Worm (Caenorhabditis elegans) whole organism, L4 larva: ENCODE data around the gene K02F3.9.
A peak's percentile ranks its signal among the peaks of the same experiment; 100 is the strongest.

Experiments
- F10B5.3 ChIP-seq: sonication (generic microtip); optimal IDR thresholded peaks from 2 replicates; lab custom pipeline; 2016; ENCODE audit warnings: mild to moderate bottlenecking, missing genetic modification characterization, missing compliant biosample characterization
- R02D3.7 ChIP-seq: fragments of 150-350 bp; sonication (generic microtip); optimal IDR thresholded peaks from 3 replicates; lab custom pipeline; 2014; ENCODE audit warnings: missing biosample characterization, missing genetic modification characterization
- T20F7.1 ChIP-seq: fragments of 200-800 bp; sonication (Bioruptor generic); optimal IDR thresholded peaks from 2 replicates; lab custom pipeline; 2018; ENCODE audit warnings: mild to moderate bottlenecking, missing genetic modification characterization, missing compliant biosample characterization
- Y105C5A.15 ChIP-seq: fragments of 200-800 bp; sonication (Bioruptor generic); IDR thresholded peaks from 2 replicates; pipeline ENCODE4 v1.3.6; 2022; ENCODE audit warnings: missing genetic modification characterization, missing compliant biosample characterization
- Y75B8A.6 ChIP-seq: fragments of 200-800 bp; sonication (Bioruptor generic); IDR thresholded peaks from 2 replicates; pipeline ENCODE4 v1.3.6; 2022; ENCODE audit warnings: missing genetic modification reagents, missing genetic modification characterization, missing compliant biosample characterization
- ZK546.5 ChIP-seq, 2 experiments: sonication (generic microtip); optimal IDR thresholded peaks; 2 replicates each; lab custom pipeline; 2017; ENCODE audit warnings: missing biosample characterization in 2 of 2, missing genetic modification characterization in 2 of 2
- aly-2 ChIP-seq: sonication (generic microtip); optimal IDR thresholded peaks from 2 replicates; lab custom pipeline; 2018; ENCODE audit warnings: missing biosample characterization, missing genetic modification characterization
- attf-4 ChIP-seq: sonication (generic microtip); optimal IDR thresholded peaks from 3 replicates; lab custom pipeline; 2017; ENCODE audit warnings: missing biosample characterization, missing genetic modification characterization
- ces-1 ChIP-seq: fragments of 150-350 bp; sonication (generic microtip); optimal IDR thresholded peaks from 4 replicates; lab custom pipeline; 2014; ENCODE audit warnings: missing biosample characterization, missing genetic modification reagents, missing genetic modification characterization
- cey-2 ChIP-seq: sonication (generic microtip); optimal IDR thresholded peaks from 3 replicates; lab custom pipeline; 2017; ENCODE audit warnings: missing genetic modification characterization, mild to moderate bottlenecking, missing compliant biosample characterization, antibody characterized with exemption, borderline replicate concordance; ENCODE audit not compliant: insufficient read depth
- daf-16 ChIP-seq, 3 experiments: sonication (generic microtip); optimal IDR thresholded peaks; 2 replicates each; lab custom pipeline; 2016 to 2017; ENCODE audit warnings: missing genetic modification characterization in 3 of 3, missing genetic modification reagents in 3 of 3, mild to moderate bottlenecking in 2 of 3, missing compliant biosample characterization in 2 of 3, missing biosample characterization in 1 of 3, moderate library complexity in 1 of 3
- daf-19 ChIP-seq: fragments of 200-800 bp; sonication (Bioruptor generic); conservative IDR thresholded peaks from 2 replicates; pipeline ENCODE4 v1.3.6; 2022; ENCODE audit warnings: missing genetic modification characterization, missing compliant biosample characterization
- daf-8 ChIP-seq: fragments of 200-800 bp; sonication (Bioruptor generic); IDR thresholded peaks from 2 replicates; pipeline ENCODE4 v1.3.6; 2022; ENCODE audit warnings: missing genetic modification characterization, missing compliant biosample characterization
- dpl-1 ChIP-seq: fragments of 150-350 bp; optimal IDR thresholded peaks from 2 replicates; lab custom pipeline; 2014; ENCODE audit warnings: missing biosample characterization, missing genetic modification reagents, missing genetic modification characterization
- duxl-1 ChIP-seq: sonication (generic microtip); optimal IDR thresholded peaks from 2 replicates; lab custom pipeline; 2016; ENCODE audit warnings: mild to moderate bottlenecking, missing genetic modification characterization, moderate library complexity, missing compliant biosample characterization; ENCODE audit not compliant: poor library complexity
- jun-1 ChIP-seq: fragments of 150-350 bp; optimal IDR thresholded peaks from 2 replicates; lab custom pipeline; 2014; ENCODE audit warnings: missing biosample characterization, missing genetic modification reagents, missing genetic modification characterization
- lim-7 ChIP-seq: fragments of 200-800 bp; sonication (Bioruptor generic); IDR thresholded peaks from 2 replicates; pipeline ENCODE4 v1.3.6; 2022; ENCODE audit warnings: missing genetic modification characterization, missing compliant biosample characterization
- lin-13 ChIP-seq: fragments of 150-350 bp; optimal IDR thresholded peaks from 2 replicates; lab custom pipeline; 2014; ENCODE audit warnings: missing biosample characterization, missing genetic modification reagents, missing genetic modification characterization
- lin-29 ChIP-seq: fragments of 200-800 bp; sonication (Bioruptor generic); IDR thresholded peaks from 2 replicates; pipeline ENCODE4 v1.3.6; 2022; ENCODE audit warnings: missing genetic modification reagents, missing genetic modification characterization, missing compliant biosample characterization
- madf-9 ChIP-seq: fragments of 200-800 bp; sonication (Bioruptor generic); conservative IDR thresholded peaks from 2 replicates; pipeline ENCODE4 v1.3.6; 2022; ENCODE audit warnings: missing genetic modification reagents, missing genetic modification characterization, missing compliant biosample characterization
- mdt-29 ChIP-seq: fragments of 200-800 bp; sonication (Bioruptor generic); IDR thresholded peaks from 2 replicates; pipeline ENCODE4 v1.3.6; 2022; ENCODE audit warnings: missing genetic modification reagents, missing genetic modification characterization, missing compliant biosample characterization
- mes-2 ChIP-seq: sonication (generic microtip); optimal IDR thresholded peaks from 2 replicates; lab custom pipeline; 2016; ENCODE audit warnings: missing genotype, mild to moderate bottlenecking, missing genetic modification characterization, missing compliant biosample characterization; ENCODE audit not compliant: poor library complexity, severe bottlenecking
- mxl-3 ChIP-seq: fragments of 200-800 bp; sonication (Bioruptor generic); optimal IDR thresholded peaks from 2 replicates; lab custom pipeline; 2018; ENCODE audit warnings: mild to moderate bottlenecking, missing genetic modification characterization, missing compliant biosample characterization
- nhr-237 ChIP-seq: sonication (generic microtip); optimal IDR thresholded peaks from 2 replicates; lab custom pipeline; 2017; ENCODE audit warnings: missing biosample characterization, missing genetic modification characterization
- nhr-41 ChIP-seq: fragments of 200-800 bp; sonication (Bioruptor generic); IDR thresholded peaks from 2 replicates; pipeline ENCODE4 v1.3.6; 2022; ENCODE audit warnings: missing genetic modification reagents, missing genetic modification characterization, missing compliant biosample characterization
- nhr-77 ChIP-seq: fragments of 150-350 bp; optimal IDR thresholded peaks from 2 replicates; lab custom pipeline; 2014; ENCODE audit warnings: missing biosample characterization, missing genetic modification characterization
- pha-4 ChIP-seq, 2 experiments: fragments of 150-350 bp in 1 of 2; fragments of 200-800 bp in 1 of 2; sonication (Bioruptor generic) in 1 of 2; IDR thresholded peaks in 1 of 2; optimal IDR thresholded peaks in 1 of 2; 2 replicates each; pipeline versions ENCODE4 v1.3.6 to Lab custom; 2014 to 2022; ENCODE audit warnings: missing genetic modification characterization in 2 of 2, missing genetic modification reagents in 2 of 2, missing biosample characterization in 1 of 2, missing compliant biosample characterization in 1 of 2
- php-3 ChIP-seq: fragments of 200-800 bp; sonication (Bioruptor generic); IDR thresholded peaks from 2 replicates; pipeline ENCODE4 v1.3.6; 2022; ENCODE audit warnings: missing genetic modification reagents, missing genetic modification characterization, missing compliant biosample characterization
- rbr-2 ChIP-seq: sonication (generic microtip); optimal IDR thresholded peaks from 2 replicates; lab custom pipeline; 2016; ENCODE audit warnings: missing genotype, missing genetic modification characterization, missing compliant biosample characterization
- saeg-2 ChIP-seq: fragments of 200-800 bp; sonication (Bioruptor generic); IDR thresholded peaks from 2 replicates; pipeline ENCODE4 v1.3.6; 2022; ENCODE audit warnings: missing genetic modification reagents, missing genetic modification characterization, missing compliant biosample characterization
- snpc-1.2 ChIP-seq: fragments of 200-800 bp; sonication (Bioruptor generic); IDR thresholded peaks from 2 replicates; pipeline ENCODE4 v1.3.6; 2022; ENCODE audit warnings: missing genetic modification reagents, missing genetic modification characterization, missing compliant biosample characterization
- spr-1 ChIP-seq: sonication (generic microtip); optimal IDR thresholded peaks from 2 replicates; lab custom pipeline; 2016; ENCODE audit warnings: mild to moderate bottlenecking, missing genetic modification characterization, missing compliant biosample characterization
- spr-3 ChIP-seq: fragments of 200-800 bp; sonication (Bioruptor generic); optimal IDR thresholded peaks from 2 replicates; lab custom pipeline; 2018; ENCODE audit warnings: mild to moderate bottlenecking, missing genetic modification characterization, missing compliant biosample characterization
- tag-97 ChIP-seq: fragments of 200-800 bp; sonication (Bioruptor generic); IDR thresholded peaks from 2 replicates; pipeline ENCODE4 v1.3.6; 2022; ENCODE audit warnings: missing genetic modification characterization, missing compliant biosample characterization
- tra-1 ChIP-seq: fragments of 200-800 bp; sonication (Bioruptor generic); IDR thresholded peaks from 2 replicates; pipeline ENCODE4 v1.3.6; 2022; ENCODE audit warnings: missing genetic modification reagents, missing genetic modification characterization, missing compliant biosample characterization
- unc-62 ChIP-seq, 3 experiments: fragments of 150-350 bp in 1 of 3; sonication (generic microtip); optimal IDR thresholded peaks in 2 of 3; peaks in 1 of 3; 1 replicate in 1 of 3; 2 replicates in 2 of 3; lab custom pipeline; 2014 to 2017; ENCODE audit warnings: missing biosample characterization in 3 of 3, missing genetic modification characterization in 3 of 3, missing genetic modification reagents in 3 of 3, missing genotype in 1 of 3
- vab-7 ChIP-seq: fragments of 200-800 bp; sonication (Bioruptor generic); IDR thresholded peaks from 2 replicates; pipeline ENCODE4 v1.3.6; 2022; ENCODE audit warnings: missing genetic modification reagents, missing genetic modification characterization, missing compliant biosample characterization
- zfp-2 ChIP-seq: sonication (generic microtip); optimal IDR thresholded peaks from 2 replicates; lab custom pipeline; 2016; ENCODE audit warnings: mild to moderate bottlenecking, missing genetic modification characterization, missing compliant biosample characterization
- zfp-3 ChIP-seq: fragments of 200-800 bp; sonication (Bioruptor generic); conservative IDR thresholded peaks from 2 replicates; pipeline ENCODE4 v1.3.6; 2022; ENCODE audit warnings: missing genetic modification reagents, missing genetic modification characterization, missing compliant biosample characterization
- zip-11 ChIP-seq: fragments of 200-800 bp; sonication (Bioruptor generic); IDR thresholded peaks from 2 replicates; pipeline ENCODE4 v1.3.6; 2022; ENCODE audit warnings: missing genetic modification characterization, missing compliant biosample characterization
- ztf-11 ChIP-seq: fragments of 150-350 bp; optimal IDR thresholded peaks from 2 replicates; lab custom pipeline; 2014; ENCODE audit warnings: missing biosample characterization, missing genetic modification characterization
- ztf-7 ChIP-seq: fragments of 150-350 bp; optimal IDR thresholded peaks from 2 replicates; lab custom pipeline; 2014; ENCODE audit warnings: missing biosample characterization, missing genetic modification characterization

Gene K02F3.9

DNA sequence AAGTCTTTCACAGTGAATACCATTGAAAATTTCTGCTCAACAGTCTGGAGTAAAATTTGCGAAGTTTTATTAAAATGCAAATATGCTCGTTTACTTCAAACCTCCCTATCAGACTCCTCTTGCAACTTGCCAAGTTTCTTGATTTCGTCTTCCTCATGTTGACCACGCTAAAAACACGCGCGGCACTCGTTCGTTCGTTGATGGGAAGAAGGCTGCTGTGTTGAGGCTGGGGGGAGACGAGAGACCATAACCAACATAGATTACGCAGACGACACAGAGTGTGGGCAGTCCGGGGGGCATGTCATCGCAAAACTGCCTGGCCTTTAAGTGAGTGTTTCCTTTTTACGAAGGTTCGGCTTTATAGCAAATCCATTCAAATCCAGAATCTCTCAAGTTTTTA, 2.8 kb upstream of the K02F3.9 start (continued):
- TF ChIP-seq tra-1 (GFP tag; lab: Robert Waterston, UW) (no peak), snpc-1.2 (GFP tag; lab: Robert Waterston, UW) (no peak), Y75B8A.6 (GFP tag; lab: Robert Waterston, UW) (no peak), daf-16 (GFP tag; optimal IDR thresholded peaks at IDR 0.05; lab: Kevin White, UChicago) (no peak), daf-16 (tag; optimal IDR thresholded peaks at IDR 0.05; lab: Kevin White, UChicago) (peak; percentile 68), dpl-1 (GFP tag; lab: Kevin White, UChicago) (peak; percentile 15), cey-2 (no peak), zip-11 (no peak), mxl-3 (GFP tag; lab: Kevin White, UChicago) (peak; percentile 96), ztf-7 (tag; lab: Kevin White, UChicago) (no peak), aly-2 (tag; lab: Kevin White, UChicago) (no peak), vab-7 (GFP tag; lab: Robert Waterston, UW) (no peak), nhr-237 (no peak)

ce11 chrIII:842630-843029, 1.5 kb upstream of the K02F3.9 start, which contains the start of gene far-8:
far-8 (plus strand) TSS chrIII:842930.
- TF ChIP-seq madf-9 (GFP tag; lab: Robert Waterston, UW) = no peak
- no peak for TF ChIP-seq pha-4 (GFP tag; IDR thresholded peaks at IDR 0.05; lab: Robert Waterston, UW)
- TF ChIP-seq pha-4 (tag; optimal IDR thresholded peaks at IDR 0.05; lab: Kevin White, UChicago) = no peak
- TF ChIP-seq rbr-2 (tag; lab: Kevin White, UChicago) = no peak
- no peak for TF ChIP-seq dpl-1 (GFP tag; lab: Kevin White, UChicago)
- TF ChIP-seq unc-62 (GFP tag; optimal IDR thresholded peaks at IDR 0.05 in 1 of 2; lab: Kevin White, UChicago) = no peak
- no peak for TF ChIP-seq unc-62 (tag; optimal IDR thresholded peaks at IDR 0.05; lab: Kevin White, UChicago)
- TF ChIP-seq nhr-41 (GFP tag; lab: Robert Waterston, UW) = no peak
- TF ChIP-seq duxl-1 (tag; lab: Kevin White, UChicago) = no peak
- no peak for TF ChIP-seq T20F7.1
- TF ChIP-seq ZK546.5 (tag; optimal IDR thresholded peaks at IDR 0.05; lab: Kevin White, UChicago) = no peak
- no peak for TF ChIP-seq mes-2 (tag; lab: Kevin White, UChicago)
- TF ChIP-seq R02D3.7 (tag; lab: Kevin White, UChicago) = no peak
- TF ChIP-seq mdt-29 (GFP tag; lab: Robert Waterston, UW) = no peak
- no peak for TF ChIP-seq zfp-3 (GFP tag; lab: Robert Waterston, UW)
- TF ChIP-seq ces-1 = no peak

DNA sequence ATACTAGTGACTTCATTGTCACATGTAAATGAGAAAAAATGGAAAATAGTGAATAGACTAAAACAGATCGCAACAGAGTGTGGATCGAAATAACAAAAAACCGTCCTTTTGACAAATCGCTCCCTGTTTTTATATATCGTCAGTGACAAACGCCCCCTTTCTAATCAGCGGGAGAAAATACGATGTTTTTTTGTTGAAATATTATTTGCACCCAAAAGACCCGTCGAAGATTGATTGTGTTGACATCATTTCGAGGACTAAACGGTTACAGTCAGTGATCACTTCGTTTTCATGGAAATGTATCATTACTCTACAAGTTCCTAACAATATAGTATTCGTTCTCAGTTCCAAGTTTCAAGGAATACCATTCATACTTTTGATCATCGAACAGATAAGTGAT, 1.7 kb downstream of the K02F3.9 start, which contains the start of gene dos-3:
Gene dos-3 (minus strand): TSS at position 101 of the 400 bp plus-strand sequence.
- TF ChIP-seq php-3 (GFP tag; lab: Robert Waterston, UW) (no peak), lin-29 (no peak), mdt-29 (GFP tag; lab: Robert Waterston, UW) (no peak)
- TF ChIP-seq, all 104 proteins: peak for 0

DNA sequence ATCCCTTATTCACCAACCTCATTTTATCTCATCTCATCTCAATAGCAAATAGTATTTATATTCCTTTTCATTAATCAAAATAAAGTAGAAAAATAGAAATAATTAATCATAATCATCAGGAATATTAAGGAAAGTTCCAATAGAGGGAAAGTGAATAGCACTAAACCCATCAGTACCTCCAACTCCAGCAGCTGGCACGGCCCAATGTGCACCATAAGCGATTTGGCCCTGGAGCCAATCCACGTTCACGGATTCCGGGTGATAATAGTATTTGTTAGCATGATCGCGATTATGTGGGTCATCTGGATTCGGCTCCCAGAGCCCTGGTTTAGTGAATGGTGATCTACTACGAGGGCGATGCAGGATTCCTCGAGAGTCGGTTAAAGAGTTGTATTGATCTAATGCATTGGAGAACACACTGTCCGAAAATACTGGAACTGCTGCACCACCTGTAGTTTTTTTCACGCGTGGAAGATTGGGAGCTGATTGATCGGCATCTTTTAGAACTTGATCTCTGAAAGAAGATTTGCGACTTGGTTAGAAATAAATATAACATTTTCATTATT, 5.4 kb downstream of the K02F3.9 start:
- TF ChIP-seq daf-19 (GFP tag; lab: Robert Waterston, UW) (0 out of 2 replicates have a peak, but pooled peaks have one; percentile 79), nhr-77 (tag; lab: Kevin White, UChicago) (peak; percentile 98), tag-97 (peak; percentile 74; the same call in 1 of the 2 replicates), cey-2 (no peak), lin-29 (peak; percentile 83), lim-7 (GFP tag; lab: Robert Waterston, UW) (peak; percentile 95), saeg-2 (GFP tag; lab: Robert Waterston, UW) (peak; percentile 88), ztf-7 (tag; lab: Kevin White, UChicago) (no peak), jun-1 (tag; lab: Kevin White, UChicago) (peak; percentile 94), daf-16 (GFP tag; optimal IDR thresholded peaks at IDR 0.05; lab: Kevin White, UChicago) (peak in 1 of 2 experiments; percentile 81), daf-16 (tag; optimal IDR thresholded peaks at IDR 0.05; lab: Kevin White, UChicago) (peak; percentile 66), spr-1 (tag; lab: Kevin White, UChicago) (peak; percentile 58), zfp-2 (tag; lab: Kevin White, UChicago) (peak; percentile 39), ZK546.5 (tag; optimal IDR thresholded peaks at IDR 0.05; lab: Kevin White, UChicago) (peak in 1 of 2 experiments; percentile 45), F10B5.3 (tag; lab: Kevin White, UChicago) (peak; percentile 16), lin-13 (peak; percentile 49), Y105C5A.15 (GFP tag; lab: Robert Waterston, UW) (peak; percentile 99), spr-3 (GFP tag; lab: Kevin White, UChicago) (peak; percentile 88), daf-8 (GFP tag; lab: Robert Waterston, UW) (no peak; the same call in 1 of the 2 replicates), ztf-11 (tag; lab: Kevin White, UChicago) (peak; percentile 51), attf-4 (tag; lab: Kevin White, UChicago) (no peak)
